Fruit fly (Drosophila melanogaster) Kc167 (cell line): ENCODE data around the gene CG15047.
A peak's percentile ranks its signal among the peaks of the same experiment; 100 is the strongest.

Experiments used
- Myc ChIP-seq: fragments of >200 bp; optimal IDR thresholded peaks from 2 replicates; lab custom pipeline; 2017; ENCODE audit warnings: missing external identifiers
- Sin3A ChIP-seq: fragments of >200 bp; optimal IDR thresholded peaks from 2 replicates; lab custom pipeline; 2018; ENCODE audit warnings: missing external identifiers
- h ChIP-seq: fragments of >200 bp; optimal IDR thresholded peaks from 3 replicates; lab custom pipeline; 2018; ENCODE audit warnings: missing external identifiers
- insv ChIP-seq: fragments of >200 bp; optimal IDR thresholded peaks from 3 replicates; lab custom pipeline; 2018; ENCODE audit warnings: missing external identifiers
- psq ChIP-seq: fragments of >200 bp; optimal IDR thresholded peaks from 2 replicates; lab custom pipeline; 2017; ENCODE audit warnings: missing external identifiers
- ttk ChIP-seq: sonication (Bioruptor generic); optimal IDR thresholded peaks from 2 replicates; lab custom pipeline; 2017; ENCODE audit warnings: missing external identifiers

Gene CG15047

dm6 chrX:18528166-18528733 is at the start of gene CG15047, which contains the start of gene CG15042:
Gene CG15047, plus strand, starts transcription at chrX:18528683.
Gene CG15042, minus strand, starts transcription at chrX:18528266.
- TF ChIP-seq Sin3A (lab: Kevin White, UChicago) (no peak), h (lab: Kevin White, UChicago) (no peak), Myc (no peak), psq (lab: Kevin White, UChicago) (no peak), ttk (lab: Kevin White, UChicago) (no peak)

DNA sequence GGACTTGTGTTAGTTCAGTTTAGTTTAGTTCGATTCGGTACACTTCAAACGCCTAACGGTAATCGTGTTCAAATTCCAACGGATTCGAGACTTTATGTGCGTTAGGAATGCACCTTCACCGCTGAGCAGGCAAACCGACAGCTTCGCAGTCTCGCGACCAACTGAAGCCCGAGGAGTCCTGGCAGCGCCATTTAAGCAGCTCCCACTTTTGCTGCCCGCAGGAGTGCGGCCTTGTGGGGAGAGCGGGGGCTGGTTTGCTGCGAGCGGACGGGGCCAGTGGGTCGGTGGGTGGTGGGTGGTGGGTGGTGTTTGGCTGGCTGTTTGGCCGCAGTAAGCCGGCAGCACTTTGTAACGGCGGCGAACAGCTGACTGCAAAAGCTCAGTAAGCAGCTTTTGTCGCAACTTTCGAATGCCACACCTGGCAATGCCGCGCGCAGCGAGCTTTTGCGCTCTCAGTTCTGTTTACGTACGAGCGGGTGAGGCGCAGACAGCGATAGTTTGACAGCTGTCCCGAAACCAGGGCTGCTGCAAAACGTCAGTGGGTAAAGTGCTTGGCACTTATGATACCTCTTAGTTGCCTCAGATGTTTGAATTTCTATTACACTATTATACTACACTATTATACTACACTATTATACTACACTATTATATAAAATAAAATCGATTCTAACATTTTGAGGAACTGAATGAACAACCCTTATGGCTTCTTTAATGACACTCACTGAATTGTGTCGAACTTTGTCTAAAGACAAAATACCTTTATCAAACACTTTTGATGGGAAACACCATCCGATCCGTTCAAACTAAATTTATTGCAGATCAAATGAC is 49.0 kb upstream of the CG15047 start, which contains the start of gene CG32547:
TSS of gene CG32547 (minus strand) at position 181 of the 828 bp plus-strand sequence.
- TF ChIP-seq psq (lab: Kevin White, UChicago): peak; percentile 99
- no peak for TF ChIP-seq h (lab: Kevin White, UChicago)
- TF ChIP-seq Sin3A (lab: Kevin White, UChicago): no peak
- TF ChIP-seq Myc: no peak

DNA sequence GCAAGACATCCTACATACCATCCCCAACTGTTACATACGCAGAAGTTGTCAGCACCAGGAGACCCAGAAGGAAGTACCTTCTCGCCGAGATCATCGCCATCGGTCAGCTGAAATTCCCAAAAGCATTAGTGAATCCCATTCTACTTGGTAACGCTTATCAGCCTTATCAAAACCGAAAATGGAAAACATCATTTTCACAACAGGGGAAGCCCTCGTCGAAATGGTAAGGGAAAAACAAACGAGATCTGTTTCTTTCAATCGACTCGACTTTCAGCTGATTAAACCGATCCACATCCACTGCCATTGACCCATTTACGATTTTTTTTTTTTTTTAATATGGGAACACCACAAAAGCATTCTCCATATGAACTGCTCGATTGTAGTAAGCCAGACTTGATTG is 45.9 kb upstream of the CG15047 start:
- TF ChIP-seq Myc (no peak), ttk (lab: Kevin White, UChicago) (no peak), insv (lab: Kevin White, UChicago) (no peak), psq (lab: Kevin White, UChicago) (no peak), h (lab: Kevin White, UChicago) (no peak), Sin3A (lab: Kevin White, UChicago) (no peak)

DNA sequence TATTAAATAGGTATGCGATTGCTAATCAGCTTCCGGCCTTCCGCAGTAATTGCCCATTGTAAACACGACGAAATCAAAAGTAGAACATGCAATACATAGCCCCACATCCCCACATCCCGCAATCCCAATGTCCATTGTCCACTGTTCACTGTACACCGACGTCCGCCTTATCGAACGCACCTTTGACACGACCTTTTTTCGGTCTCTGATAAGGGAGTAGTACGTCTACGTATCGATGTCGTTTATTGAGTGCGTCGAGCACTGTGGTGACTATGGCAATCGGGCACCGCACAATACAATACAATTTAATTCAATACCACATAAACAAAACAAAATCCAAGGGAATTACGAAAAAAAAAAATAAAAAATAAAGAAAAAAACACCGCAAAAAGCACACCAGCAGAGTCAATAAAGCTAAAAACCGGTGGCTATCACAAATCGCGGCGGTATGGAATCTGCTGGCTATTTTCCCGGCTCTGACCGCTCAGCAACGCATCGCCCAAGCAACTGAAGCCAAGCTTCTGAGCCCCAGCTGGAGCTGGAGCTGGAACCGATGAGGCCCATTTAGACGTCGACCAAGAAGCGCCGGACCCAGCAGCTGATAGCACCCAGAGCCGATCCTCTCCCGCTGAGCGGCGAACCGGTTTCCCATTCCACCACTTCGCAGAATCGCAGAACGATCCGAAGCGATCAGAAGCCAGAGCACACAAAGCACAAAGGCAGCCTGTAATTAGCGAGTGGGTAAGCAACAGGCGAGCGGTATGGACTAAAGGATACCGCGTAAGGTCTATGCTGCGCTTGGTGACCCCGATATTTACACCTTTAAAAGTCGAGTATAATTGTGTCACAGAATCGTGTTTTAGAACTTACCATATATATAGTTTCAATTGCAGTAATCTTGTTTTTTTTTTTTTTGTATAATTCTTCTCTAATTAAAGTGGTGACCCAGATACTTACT is 44.9 kb upstream of the CG15047 start, which contains the start of gene Hayan:
TSS of gene Hayan (minus strand) at position 512 of the 958 bp plus-strand sequence.
- TF ChIP-seq insv (lab: Kevin White, UChicago) (no peak), Sin3A (lab: Kevin White, UChicago) (no peak), psq (lab: Kevin White, UChicago) (no peak), ttk (lab: Kevin White, UChicago) (no peak), Myc (no peak), h (lab: Kevin White, UChicago) (no peak)

- no peak for TF ChIP-seq psq (lab: Kevin White, UChicago)
- TF ChIP-seq h (lab: Kevin White, UChicago): no peak
- no peak for TF ChIP-seq ttk (lab: Kevin White, UChicago)
- TF ChIP-seq insv (lab: Kevin White, UChicago): no peak
- TF ChIP-seq Sin3A (lab: Kevin White, UChicago): no peak
- no peak for TF ChIP-seq Myc
These were observed 42.0 kb upstream of the CG15047 start, which contains the start of gene psh for dm6 chrX:18486356-18487059. Gene psh, minus strand, starts transcription at chrX:18486921.

DNA sequence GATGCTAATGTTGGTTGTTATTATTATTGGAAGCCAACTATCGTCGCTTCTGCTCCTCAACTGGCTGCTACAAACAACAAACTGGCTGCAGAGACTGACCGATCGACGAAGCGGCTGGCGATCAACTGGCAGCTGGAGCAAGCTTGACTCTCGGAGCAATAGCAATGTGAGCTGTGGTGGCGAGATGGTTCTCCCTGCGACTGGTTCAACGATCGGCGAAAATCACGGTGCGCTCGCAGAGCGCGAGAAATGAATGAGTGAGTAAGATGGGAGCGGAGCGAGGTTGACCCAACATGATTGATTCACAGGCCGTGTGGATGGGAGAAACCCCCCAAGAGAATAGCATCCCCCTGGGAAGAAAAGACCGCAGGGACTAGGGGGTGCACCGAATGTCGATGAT is 39.0 kb upstream of the CG15047 start, which contains the start of gene CG15046:
TSS of gene CG15046 (minus strand) at position 112 of the 400 bp plus-strand sequence.
- no peak for TF ChIP-seq Myc
- TF ChIP-seq Sin3A (lab: Kevin White, UChicago): no peak
- no peak for TF ChIP-seq ttk (lab: Kevin White, UChicago)
- TF ChIP-seq insv (lab: Kevin White, UChicago): no peak
- TF ChIP-seq h (lab: Kevin White, UChicago): no peak
- no peak for TF ChIP-seq psq (lab: Kevin White, UChicago)

- TF ChIP-seq insv (lab: Kevin White, UChicago) (no peak), Sin3A (lab: Kevin White, UChicago) (no peak), ttk (lab: Kevin White, UChicago) (no peak), Myc (no peak), h (lab: Kevin White, UChicago) (no peak), psq (lab: Kevin White, UChicago) (no peak)
These were observed 36.5 kb upstream of the CG15047 start, which contains the start of gene CG15044 for dm6 chrX:18491941-18492340. Gene CG15044, minus strand, starts transcription at chrX:18492006.

- TF ChIP-seq Sin3A (lab: Kevin White, UChicago) (no peak), psq (lab: Kevin White, UChicago) (no peak), insv (lab: Kevin White, UChicago) (no peak), ttk (lab: Kevin White, UChicago) (no peak), h (lab: Kevin White, UChicago) (no peak), Myc (no peak)
These were observed 34.2 kb upstream of the CG15047 start, which contains the start of gene CG15043 for dm6 chrX:18494165-18494740. Gene CG15043, minus strand, starts transcription at chrX:18494168.

dm6 chrX:18499679-18500187 is 28.8 kb upstream of the CG15047 start, which contains the start of the genes Pgant7 and Xrcc2:
Gene Pgant7, minus strand, starts transcription at chrX:18499986.
Gene Xrcc2, plus strand, starts transcription at chrX:18500127.
- TF ChIP-seq insv (lab: Kevin White, UChicago) (no peak), psq (lab: Kevin White, UChicago) (no peak)
